Worm (Caenorhabditis elegans) whole organism, L4/young adult: ENCODE measurements around the gene grl-5.

Experiments used
- W03F9.2 ChIP-seq: fragments of 150-350 bp; optimal IDR thresholded peaks from 2 replicates; lab custom pipeline; 2014; ENCODE audit warnings: missing biosample characterization, missing genetic modification characterization
- dao-5 ChIP-seq: sonication (generic microtip); optimal IDR thresholded peaks from 2 replicates; lab custom pipeline; 2016; ENCODE audit warnings: missing genotype, missing genetic modification characterization, moderate library complexity, missing compliant biosample characterization
- him-1 ChIP-seq: sonication (generic microtip); optimal IDR thresholded peaks from 2 replicates; lab custom pipeline; 2016; ENCODE audit warnings: missing genotype, missing genetic modification reagents, missing genetic modification characterization, missing compliant biosample characterization

DNA sequence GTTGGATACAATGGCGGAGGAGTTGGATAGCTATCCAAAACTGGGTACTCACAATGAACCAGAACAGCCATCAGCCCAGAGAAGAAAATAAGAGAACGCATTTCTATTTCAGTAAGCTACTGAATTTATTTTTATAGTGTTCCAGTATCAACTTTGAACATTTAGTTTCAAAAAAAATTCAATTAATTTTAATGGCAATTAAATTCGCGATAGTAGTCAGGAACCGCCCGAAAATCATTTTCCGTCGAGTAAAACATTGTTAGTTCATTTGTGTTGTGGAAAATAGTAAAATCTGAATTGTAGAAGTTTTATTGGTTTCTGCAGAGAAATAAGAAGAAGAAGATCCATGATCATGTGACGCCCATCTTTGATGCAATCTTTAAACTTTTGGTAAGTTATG, 3.7 kb upstream of the grl-5 start, which contains the start of gene Y47D7A.6:
- TF ChIP-seq him-1: no peak
- TF ChIP-seq dao-5 (tag; lab: Kevin White, UChicago): no peak
- TF ChIP-seq W03F9.2 (tag; lab: Kevin White, UChicago): no peak
